Worm (Caenorhabditis elegans) whole organism, L2 larva: ENCODE data around the gene F42A9.9.

Experiments used
- egl-27 ChIP-seq: sonication (generic microtip); optimal IDR thresholded peaks from 3 replicates; lab custom pipeline; 2017; ENCODE audit warnings: missing biosample characterization, missing genetic modification reagents, missing genetic modification characterization
- fos-1 ChIP-seq: fragments of 150-350 bp; optimal IDR thresholded peaks from 2 replicates; lab custom pipeline; 2014; ENCODE audit warnings: missing biosample characterization, missing genetic modification characterization
- lsy-2 ChIP-seq, 2 experiments: fragments of 150-350 bp in 1 of 2; sonication (generic microtip) in 1 of 2; optimal IDR thresholded peaks; 2 replicates each; lab custom pipeline; 2014 to 2017; ENCODE audit warnings: missing biosample characterization in 2 of 2, missing genetic modification characterization in 2 of 2
- mab-5 ChIP-seq: fragments of 150-350 bp; optimal IDR thresholded peaks from 2 replicates; lab custom pipeline; 2014; ENCODE audit warnings: missing biosample characterization, missing genetic modification characterization
- nhr-237 ChIP-seq: fragments of 150-350 bp; optimal IDR thresholded peaks from 2 replicates; lab custom pipeline; 2014; ENCODE audit warnings: missing biosample characterization, missing genetic modification characterization
- unc-55 ChIP-seq: fragments of 150-350 bp; sonication (generic microtip); optimal IDR thresholded peaks from 3 replicates; lab custom pipeline; 2014; ENCODE audit warnings: missing biosample characterization, missing genetic modification reagents, missing genetic modification characterization

DNA sequence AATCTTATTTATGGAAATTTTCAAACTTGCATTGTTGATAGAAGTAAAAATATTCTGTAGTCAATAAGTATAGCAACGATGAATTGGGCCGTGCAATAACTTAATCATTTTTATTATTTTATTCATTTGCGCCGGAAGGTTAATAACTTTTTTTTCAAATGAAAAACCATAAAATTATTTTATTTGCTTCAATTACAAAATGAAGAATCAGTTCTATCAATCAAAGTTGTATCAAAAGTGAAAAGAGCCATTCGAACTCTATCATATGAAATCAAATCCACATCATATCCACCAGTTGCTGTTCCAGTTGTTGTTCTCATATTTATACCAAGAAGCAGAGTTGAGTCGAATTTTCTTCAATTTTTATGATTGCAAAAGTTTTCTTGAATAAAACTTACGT, 9.8 kb upstream of the F42A9.9 start, which contains the start of gene cyp-33E1:
- TF ChIP-seq lsy-2 (tag; optimal IDR thresholded peaks at IDR 0.05; lab: Kevin White, UChicago) = no peak
- TF ChIP-seq mab-5 (tag; lab: Kevin White, UChicago) = no peak
- no peak for TF ChIP-seq unc-55 (GFP tag; lab: Kevin White, UChicago)
- TF ChIP-seq egl-27 = no peak
- TF ChIP-seq nhr-237 (tag; lab: Kevin White, UChicago) = no peak
- no peak for TF ChIP-seq fos-1 (tag; lab: Kevin White, UChicago)
